Worm (Caenorhabditis elegans): ENCODE data around the gene parg-2.

Gene parg-2

DNA sequence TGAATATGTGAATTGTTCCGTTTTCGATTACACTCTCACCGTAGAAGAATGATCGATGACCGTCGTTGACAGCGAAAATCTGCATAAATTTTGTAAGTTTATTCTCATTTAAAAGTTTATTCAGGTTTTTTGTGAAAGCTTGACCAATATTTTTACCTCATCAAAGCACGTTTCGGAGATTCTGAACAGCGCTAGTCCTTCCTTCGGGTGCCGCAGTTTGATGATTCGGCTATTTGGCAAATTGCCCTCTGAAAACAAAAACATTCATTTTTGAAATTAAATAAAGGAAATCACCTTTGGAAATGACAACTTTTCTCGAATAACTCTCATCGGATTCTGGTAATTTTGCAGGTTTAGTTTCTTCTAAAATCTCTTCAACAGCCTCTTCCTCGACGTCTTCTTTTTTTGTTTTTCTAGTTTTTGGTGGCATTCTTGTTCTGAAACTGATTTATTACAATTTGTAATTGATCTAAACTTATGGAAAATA, 26.1 kb upstream of the parg-2 start, which contains the start of gene F21D5.6:
F21D5.6 (minus strand) TSS at position 437 of the 487 bp plus-strand sequence.
- TF ChIP-seq lsy-27 (tag; optimal IDR thresholded peaks at IDR 0.05; ENCODE audit: borderline replicate concordance, insufficient read depth) (no peak), nfyb-1 (GFP tag; IDR thresholded peaks at IDR 0.05) (peak; percentile 57; the same call in 1 of the 2 replicates), repo-1 (tag; optimal IDR thresholded peaks at IDR 0.05) (peak; percentile 56), snpc-3.4 (tag; optimal IDR thresholded peaks at IDR 0.05) (peak; percentile 8), B0336.3 (GFP tag; IDR thresholded peaks at IDR 0.05) (0 out of 2 replicates have a peak, but pooled peaks have one; percentile 24), Y95B8A.8 (GFP tag; IDR thresholded peaks at IDR 0.05) (no peak), sptf-2 (GFP tag; optimal IDR thresholded peaks at IDR 0.05) (no peak), madf-6 (GFP tag; IDR thresholded peaks at IDR 0.05) (peak; percentile 32; the same call in 1 of the 2 replicates), ceh-79 (tag; optimal IDR thresholded peaks at IDR 0.05) (no peak), cebp-1 (GFP tag; IDR thresholded peaks at IDR 0.05) (no peak), cebp-1 (tag; optimal IDR thresholded peaks at IDR 0.05) (peak; percentile 13), dpff-1 (tag; optimal IDR thresholded peaks at IDR 0.05) (peak; percentile 47), lin-35 (GFP tag; optimal IDR thresholded peaks at IDR 0.05) (peak in 1 of 3 experiments; percentile 48), mel-28 (tag; optimal IDR thresholded peaks at IDR 0.05; ENCODE audit: borderline replicate concordance) (no peak), F55B11.4 (tag; optimal IDR thresholded peaks at IDR 0.05; ENCODE audit: borderline replicate concordance, insufficient read depth) (no peak)

DNA sequence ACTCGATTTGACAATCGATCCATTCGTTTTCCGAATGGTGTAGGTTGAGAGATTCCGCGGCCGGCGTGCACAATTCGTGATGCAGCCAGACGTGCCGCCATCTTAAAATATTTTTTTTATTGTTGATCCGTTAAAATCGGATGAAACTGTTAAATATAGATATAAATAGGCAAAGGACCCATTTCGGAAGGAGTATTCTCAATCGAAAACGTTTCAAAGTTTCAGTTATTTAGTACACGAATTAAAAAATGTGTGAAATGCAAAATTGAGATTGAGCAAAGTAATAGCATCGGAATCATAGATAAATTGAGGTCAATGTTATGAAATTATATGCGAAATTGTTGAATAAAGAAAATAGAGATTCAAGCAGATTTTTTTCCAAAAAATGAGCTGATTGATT, 25.0 kb upstream of the parg-2 start, which contains the start of gene mrps-33:
mrps-33 (minus strand) TSS at position 101 of the 400 bp plus-strand sequence.
- TF ChIP-seq ceh-79 (tag; optimal IDR thresholded peaks at IDR 0.05) (no peak), ama-1 (optimal IDR thresholded peaks at IDR 0.05) (no peak), ama-1 (GFP tag; optimal IDR thresholded peaks at IDR 0.05) (no peak), aptf-3 (GFP tag; IDR thresholded peaks at IDR 0.05) (no peak), tbx-9 (tag; optimal IDR thresholded peaks at IDR 0.05; ENCODE audit: borderline replicate concordance) (no peak), ceh-27 (GFP tag; optimal IDR thresholded peaks at IDR 0.05) (no peak), ztf-18 (tag; optimal IDR thresholded peaks at IDR 0.05) (peak; percentile 8), unc-62 (GFP tag; optimal IDR thresholded peaks at IDR 0.05) (no peak)

DNA sequence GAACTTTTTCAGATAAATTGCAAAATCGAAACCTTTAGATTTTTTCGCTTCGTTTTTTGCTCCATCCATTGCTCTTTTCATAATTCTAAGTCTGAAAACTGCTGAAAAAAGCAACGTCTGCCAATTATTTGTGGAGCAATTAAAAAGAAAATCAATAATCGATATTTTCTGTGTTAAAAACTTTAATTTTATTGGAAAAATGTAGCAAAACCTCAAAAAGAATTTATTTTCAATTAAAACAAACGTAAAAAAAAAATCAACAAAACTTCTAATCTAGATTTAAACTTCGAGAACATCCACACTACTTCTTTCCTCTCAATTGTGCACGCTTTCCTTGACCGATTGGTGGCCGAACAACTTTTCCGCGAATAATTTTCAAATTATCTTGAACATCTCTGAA, 24.4 kb upstream of the parg-2 start, which contains the start of gene F21D5.5:
F21D5.5 (minus strand) TSS at position 101 of the 400 bp plus-strand sequence.
- no peak for TF ChIP-seq Y56A3A.18 (GFP tag; IDR thresholded peaks at IDR 0.05)
- TF ChIP-seq Y67H2A.10 (GFP tag; conservative IDR thresholded peaks at IDR 0.05), result no peak
- TF ChIP-seq sptf-2 (GFP tag; optimal IDR thresholded peaks at IDR 0.05), result no peak
- TF ChIP-seq him-1 (tag; optimal IDR thresholded peaks at IDR 0.05), result no peak
- no peak for TF ChIP-seq T26A5.8 (tag; optimal IDR thresholded peaks at IDR 0.05)
- no peak for TF ChIP-seq bed-1 (GFP tag; IDR thresholded peaks at IDR 0.05)
- TF ChIP-seq nfya-1 (tag; optimal IDR thresholded peaks at IDR 0.05; ENCODE audit: borderline replicate concordance, insufficient read depth), result no peak
- no peak for TF ChIP-seq gei-17 (GFP tag; optimal IDR thresholded peaks at IDR 0.05)
- no peak for TF ChIP-seq C17E4.6 (GFP tag; IDR thresholded peaks at IDR 0.05)

DNA sequence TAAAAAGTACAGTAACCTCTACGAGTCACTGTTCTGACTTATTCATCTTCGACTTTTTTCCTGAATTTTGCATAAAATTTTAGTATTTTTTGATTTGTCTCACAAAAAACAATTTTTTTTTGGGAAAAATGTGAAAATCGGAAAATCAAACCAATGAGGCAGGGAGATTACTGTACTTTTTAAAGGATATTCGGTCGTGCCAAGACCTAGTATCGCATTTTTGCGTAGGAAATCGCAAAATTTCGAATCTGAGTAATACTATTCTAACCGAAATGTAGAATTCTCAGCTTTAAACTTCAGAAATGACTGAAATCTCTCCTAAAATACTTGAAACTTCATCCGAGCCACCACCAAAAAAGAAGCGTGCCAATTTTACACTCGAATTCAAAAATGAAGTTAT, 22.9 kb upstream of the parg-2 start, which contains the start of gene F21D5.4:
F21D5.4 (plus strand) TSS at position 301 of the 400 bp plus-strand sequence.
- TF ChIP-seq Y53F4B.3 (GFP tag; IDR thresholded peaks at IDR 0.05), result no peak
- TF ChIP-seq Y95B8A.8 (GFP tag; IDR thresholded peaks at IDR 0.05), result no peak
- no peak for TF ChIP-seq D2030.7 (GFP tag; IDR thresholded peaks at IDR 0.05)
- TF ChIP-seq attf-5 (GFP tag; optimal IDR thresholded peaks at IDR 0.05), result no peak
